Fruit fly (Drosophila melanogaster) whole organism, embryonic: ENCODE results near the gene CG9643.
A peak's percentile ranks its signal among the peaks of the same experiment; 100 is the strongest.

Source experiments
- Bgb ChIP-seq: fragments of 200-800 bp; sonication (Bioruptor generic); IDR thresholded peaks from 2 replicates; pipeline ENCODE4 v1.3.6; 2022; ENCODE audit warnings: missing biosample characterization, missing genetic modification characterization; ENCODE audit not compliant: partially characterized antibody
- BtbVII ChIP-seq: fragments of 200-800 bp; sonication (Bioruptor generic); optimal IDR thresholded peaks from 3 replicates; lab custom pipeline; 2017; ENCODE audit warnings: missing biosample characterization, mild to moderate bottlenecking, missing genetic modification characterization
- C15 ChIP-seq: fragments of 200-800 bp; sonication (Bioruptor generic); IDR thresholded peaks from 3 replicates; pipeline ENCODE4 v1.3.6; 2022; ENCODE audit warnings: missing biosample characterization, missing genetic modification characterization
- CG10147 ChIP-seq: fragments of 200-800 bp; sonication (Bioruptor generic); optimal IDR thresholded peaks from 2 replicates; lab custom pipeline; 2019; ENCODE audit warnings: missing biosample characterization, mild to moderate bottlenecking, missing genetic modification characterization, moderate library complexity
- CG10462 ChIP-seq: fragments of 200-800 bp; sonication (Bioruptor generic); optimal IDR thresholded peaks from 2 replicates; lab custom pipeline; 2016; ENCODE audit warnings: missing biosample characterization, missing genetic modification characterization
- CG11093 ChIP-seq: fragments of 200-800 bp; sonication (Bioruptor generic); IDR thresholded peaks from 3 replicates; pipeline ENCODE4 v1.3.6; 2022; ENCODE audit warnings: missing biosample characterization, missing genetic modification characterization
- CG13123 ChIP-seq: fragments of 200-800 bp; sonication (Bioruptor generic); optimal IDR thresholded peaks from 2 replicates; lab custom pipeline; 2016; ENCODE audit warnings: missing biosample characterization, missing genetic modification characterization
- CG15514 ChIP-seq: fragments of 200-800 bp; sonication (Bioruptor generic); optimal IDR thresholded peaks from 3 replicates; lab custom pipeline; 2017; ENCODE audit warnings: missing biosample characterization, missing genetic modification characterization, mild to moderate bottlenecking, moderate library complexity, missing genetic modification reagents
- CG15601 ChIP-seq: fragments of 200-800 bp; sonication (Bioruptor generic); optimal IDR thresholded peaks from 3 replicates; lab custom pipeline; 2019; ENCODE audit warnings: missing biosample characterization, mild to moderate bottlenecking, missing genetic modification characterization, moderate library complexity
- CG1603 ChIP-seq: fragments of 200-800 bp; sonication (Bioruptor generic); optimal IDR thresholded peaks from 2 replicates; lab custom pipeline; 2019; ENCODE audit warnings: missing biosample characterization, mild to moderate bottlenecking, missing genetic modification characterization, moderate library complexity
- CG16813 ChIP-seq: fragments of 200-800 bp; sonication (Bioruptor generic); IDR thresholded peaks from 3 replicates; pipeline ENCODE4 v1.3.6; 2022; ENCODE audit warnings: missing biosample characterization, missing genetic modification characterization; ENCODE audit not compliant: partially characterized antibody
- CG17568 ChIP-seq: fragments of 200-800 bp; sonication (Bioruptor generic); optimal IDR thresholded peaks from 2 replicates; lab custom pipeline; 2018; ENCODE audit warnings: missing biosample characterization, mild to moderate bottlenecking, missing genetic modification characterization, moderate library complexity
- CG17612 ChIP-seq: fragments of 200-800 bp; sonication (Bioruptor generic); IDR thresholded peaks from 2 replicates; pipeline ENCODE4 v1.3.6; 2022; ENCODE audit warnings: missing biosample characterization, missing genetic modification characterization
- CG18476 ChIP-seq: fragments of 200-800 bp; sonication (Bioruptor generic); optimal IDR thresholded peaks from 2 replicates; lab custom pipeline; 2016; ENCODE audit warnings: missing biosample characterization, mild to moderate bottlenecking, missing genetic modification characterization
- CG32532 ChIP-seq: fragments of 200-800 bp; sonication (Bioruptor generic); IDR thresholded peaks from 2 replicates; pipeline ENCODE4 v1.3.6; 2022; ENCODE audit warnings: missing biosample characterization, missing genetic modification characterization
- CG3281 ChIP-seq: fragments of 200-800 bp; sonication (Bioruptor generic); optimal IDR thresholded peaks from 3 replicates; lab custom pipeline; 2017; ENCODE audit warnings: missing biosample characterization, mild to moderate bottlenecking, missing genetic modification characterization
- CG3407 ChIP-seq: fragments of 200-800 bp; sonication (Bioruptor generic); optimal IDR thresholded peaks from 2 replicates; lab custom pipeline; 2018; ENCODE audit warnings: missing biosample characterization, mild to moderate bottlenecking, missing genetic modification characterization
- CG3726 ChIP-seq: fragments of 200-800 bp; sonication (Bioruptor generic); IDR thresholded peaks from 3 replicates; pipeline ENCODE4, ENCODE4 v1.3.6; 2022; ENCODE audit warnings: missing biosample characterization, missing genetic modification characterization
- CG6689 ChIP-seq: fragments of 200-800 bp; sonication (Bioruptor generic); IDR thresholded peaks from 2 replicates; pipeline ENCODE4 v1.3.6; 2022; ENCODE audit warnings: missing biosample characterization, missing genetic modification characterization
- CG7372 ChIP-seq: fragments of 200-800 bp; sonication (Bioruptor generic); IDR thresholded peaks from 2 replicates; pipeline ENCODE4 v1.3.6; 2022; ENCODE audit warnings: missing biosample characterization, missing genetic modification characterization
- CG7963 ChIP-seq: fragments of 200-800 bp; sonication (Bioruptor generic); IDR thresholded peaks from 3 replicates; pipeline ENCODE4 v1.3.6; 2022; ENCODE audit warnings: missing biosample characterization, missing genetic modification characterization; ENCODE audit not compliant: partially characterized antibody
- CHES-1-like ChIP-seq: fragments of 200-800 bp; sonication (Bioruptor generic); optimal IDR thresholded peaks from 2 replicates; lab custom pipeline; 2016; ENCODE audit warnings: missing biosample characterization, missing genetic modification characterization
- Camta ChIP-seq: fragments of 200-800 bp; sonication (Bioruptor generic); optimal IDR thresholded peaks from 2 replicates; lab custom pipeline; 2016; ENCODE audit warnings: missing biosample characterization, missing genetic modification characterization
- CoRest ChIP-seq: fragments of 200-800 bp; sonication (Bioruptor generic); optimal IDR thresholded peaks from 3 replicates; lab custom pipeline; 2018; ENCODE audit warnings: missing biosample characterization, mild to moderate bottlenecking, missing genetic modification characterization, moderate library complexity
- Dek ChIP-seq: fragments of 200-800 bp; sonication (Bioruptor generic); optimal IDR thresholded peaks from 3 replicates; lab custom pipeline; 2019; ENCODE audit warnings: missing biosample characterization, mild to moderate bottlenecking, missing genetic modification characterization, moderate library complexity
- Dll ChIP-seq: fragments of 200-800 bp; sonication (Bioruptor generic); IDR thresholded peaks from 4 replicates; pipeline ENCODE4 v1.3.6; 2022; ENCODE audit warnings: missing biosample characterization, missing genetic modification characterization; ENCODE audit not compliant: partially characterized antibody
- Doc3 ChIP-seq: fragments of 200-800 bp; sonication (Bioruptor generic); IDR thresholded peaks from 3 replicates; pipeline ENCODE4 v1.3.6; 2022; ENCODE audit warnings: missing biosample characterization, missing genetic modification characterization; ENCODE audit not compliant: partially characterized antibody
- E2f1 ChIP-seq: fragments of 200-800 bp; sonication (Bioruptor generic); IDR thresholded peaks from 2 replicates; pipeline ENCODE4 v1.3.6; 2022; ENCODE audit warnings: missing biosample characterization, missing genetic modification characterization
- HLH54F ChIP-seq: fragments of 200-800 bp; sonication (Bioruptor generic); optimal IDR thresholded peaks from 3 replicates; lab custom pipeline; 2016; ENCODE audit warnings: missing biosample characterization, missing genetic modification characterization
- Lim3 ChIP-seq: fragments of 200-800 bp; sonication (Bioruptor generic); IDR thresholded peaks from 2 replicates; pipeline ENCODE4 v1.3.6; 2022; ENCODE audit warnings: missing biosample characterization, missing genetic modification characterization
- Med ChIP-seq: fragments of 200-800 bp; sonication (Bioruptor generic); peaks from one replicate; lab custom pipeline; 2016; ENCODE audit warnings: missing biosample characterization, missing genetic modification characterization, mild to moderate bottlenecking, inconsistent platforms, moderate library complexity
- Nf-YB ChIP-seq: fragments of 200-800 bp; sonication (Bioruptor generic); optimal IDR thresholded peaks from 3 replicates; lab custom pipeline; 2019; ENCODE audit warnings: missing biosample characterization, mild to moderate bottlenecking, missing genetic modification characterization, moderate library complexity
- Pdp1 ChIP-seq, 2 experiments: fragments of 200-800 bp; sonication (Bioruptor generic); optimal IDR thresholded peaks; 3 replicates each; lab custom pipeline; 2016; ENCODE audit warnings: missing biosample characterization in 2 of 2, missing genetic modification characterization in 2 of 2, mild to moderate bottlenecking in 1 of 2, moderate library complexity in 1 of 2
- Sry-β ChIP-seq: fragments of 200-800 bp; sonication (Bioruptor generic); optimal IDR thresholded peaks from 2 replicates; lab custom pipeline; 2018; ENCODE audit warnings: missing biosample characterization, mild to moderate bottlenecking, missing genetic modification characterization, moderate library complexity
- Sry-δ ChIP-seq: fragments of 200-800 bp; sonication (Bioruptor generic); optimal IDR thresholded peaks from 2 replicates; lab custom pipeline; 2016; ENCODE audit warnings: missing biosample characterization, missing genetic modification characterization
- Xrp1 ChIP-seq: fragments of 200-800 bp; sonication (Bioruptor generic); IDR thresholded peaks from 2 replicates; pipeline ENCODE4 v1.3.6; 2022; ENCODE audit warnings: missing biosample characterization, missing genetic modification characterization
- aop ChIP-seq: fragments of 200-800 bp; sonication (Bioruptor generic); IDR thresholded peaks from 2 replicates; pipeline ENCODE4 v1.3.6; 2022; ENCODE audit warnings: missing biosample characterization, missing genetic modification characterization
- bowl ChIP-seq: fragments of 200-800 bp; sonication (Bioruptor generic); IDR thresholded peaks from 2 replicates; pipeline ENCODE4 v1.3.6; 2022; ENCODE audit warnings: missing biosample characterization, missing genetic modification characterization
- eve ChIP-seq, 2 experiments: fragments of >200 bp; optimal IDR thresholded peaks; 2 replicates each; lab custom pipeline; 2017; ENCODE audit warnings: missing biosample characterization in 2 of 2, missing genetic modification characterization in 2 of 2
- fd3F ChIP-seq: fragments of 200-800 bp; sonication (Bioruptor generic); optimal IDR thresholded peaks from 2 replicates; lab custom pipeline; 2018; ENCODE audit warnings: missing biosample characterization, mild to moderate bottlenecking, missing genetic modification characterization, moderate library complexity
- gcm ChIP-seq: fragments of 200-800 bp; sonication (Bioruptor generic); optimal IDR thresholded peaks from 2 replicates; lab custom pipeline; 2019; ENCODE audit warnings: missing biosample characterization, mild to moderate bottlenecking, missing genetic modification characterization, moderate library complexity
- gfzf ChIP-seq: fragments of 200-800 bp; sonication (Bioruptor generic); optimal IDR thresholded peaks from 2 replicates; lab custom pipeline; 2016; ENCODE audit warnings: missing biosample characterization, mild to moderate bottlenecking, missing genetic modification characterization, moderate library complexity
- insv ChIP-seq, 2 experiments: fragments of 200-800 bp; sonication (Bioruptor generic); optimal IDR thresholded peaks; 3 replicates each; lab custom pipeline; 2016 to 2018; ENCODE audit warnings: missing biosample characterization in 2 of 2, missing genetic modification characterization in 2 of 2
- phol ChIP-seq: fragments of 200-800 bp; sonication (Bioruptor generic); optimal IDR thresholded peaks from 3 replicates; lab custom pipeline; 2018; ENCODE audit warnings: missing biosample characterization, mild to moderate bottlenecking, missing genetic modification characterization, moderate library complexity
- sd ChIP-seq: fragments of 200-800 bp; sonication (Bioruptor generic); optimal IDR thresholded peaks from 3 replicates; lab custom pipeline; 2018; ENCODE audit warnings: missing biosample characterization, mild to moderate bottlenecking, missing genetic modification characterization, moderate library complexity
- sima ChIP-seq: fragments of 200-800 bp; sonication (Bioruptor generic); optimal IDR thresholded peaks from 2 replicates; lab custom pipeline; 2016; ENCODE audit warnings: missing biosample characterization, missing genetic modification characterization
- slbo ChIP-seq: fragments of 200-800 bp; sonication (Bioruptor generic); IDR thresholded peaks from 2 replicates; pipeline ENCODE4 v1.3.6; 2022; ENCODE audit warnings: missing biosample characterization, missing genetic modification characterization
- sna ChIP-seq: fragments of 200-800 bp; sonication (Bioruptor generic); IDR thresholded peaks from 2 replicates; pipeline ENCODE4 v1.3.6; 2022; ENCODE audit warnings: missing biosample characterization, missing genetic modification characterization; ENCODE audit not compliant: partially characterized antibody
- so ChIP-seq: fragments of 200-800 bp; sonication (Bioruptor generic); IDR thresholded peaks from 3 replicates; pipeline ENCODE4 v1.3.6; 2022; ENCODE audit warnings: missing biosample characterization, missing genetic modification characterization
- sqz ChIP-seq: fragments of 200-800 bp; sonication (Bioruptor generic); optimal IDR thresholded peaks from 3 replicates; lab custom pipeline; 2018; ENCODE audit warnings: missing biosample characterization, mild to moderate bottlenecking, missing genetic modification characterization
- trem ChIP-seq: fragments of 200-800 bp; optimal IDR thresholded peaks from 3 replicates; lab custom pipeline; 2019; ENCODE audit warnings: missing biosample characterization, mild to moderate bottlenecking, missing genetic modification characterization, moderate library complexity

CG9643 gene

DNA sequence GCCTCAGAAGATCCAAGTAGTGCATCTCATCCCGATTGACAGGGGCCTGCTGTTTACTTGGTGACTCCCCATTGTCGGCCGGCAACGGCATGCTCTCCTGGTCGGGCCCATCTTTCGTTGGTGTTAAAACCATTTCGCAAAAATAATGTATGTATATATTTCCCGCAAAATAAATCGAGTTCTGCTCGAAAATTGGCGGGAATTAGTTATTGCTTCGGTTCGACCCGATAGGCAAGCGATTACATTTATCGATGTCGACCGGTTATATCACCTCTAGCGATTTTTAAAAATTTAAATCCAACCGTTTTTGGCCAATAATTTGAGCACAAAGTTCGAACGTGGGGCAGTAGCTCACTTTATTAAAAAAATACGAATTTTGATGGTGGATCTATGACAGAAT is 9.7 kb downstream of the CG9643 start, which contains the start of gene Ts (continued):
- TF ChIP-seq aop (GFP tag; lab: Robert Waterston, UW) = no peak
- no peak for TF ChIP-seq CG17568 (GFP tag; lab: Kevin White, UChicago)
- TF ChIP-seq CG16813 = peak; percentile 57; the same call in 2 of the 3 replicates
- TF ChIP-seq phol (tag; lab: Kevin White, UChicago) = no peak
- TF ChIP-seq CoRest = peak; percentile 28
- TF ChIP-seq Dek (tag; lab: Kevin White, UChicago) = no peak
- TF ChIP-seq fd3F (GFP tag; lab: Kevin White, UChicago) = no peak
- TF ChIP-seq CG3407 (GFP tag; lab: Kevin White, UChicago) = no peak
- no peak for TF ChIP-seq CG10462 (GFP tag; lab: Kevin White, UChicago)
- TF ChIP-seq gfzf (GFP tag; lab: Kevin White, UChicago) = peak; percentile 9
- TF ChIP-seq trem (tag; lab: Kevin White, UChicago) = peak; percentile 58
- no peak for TF ChIP-seq CG6689
- no peak for TF ChIP-seq sd (tag; lab: Kevin White, UChicago)
- no peak for TF ChIP-seq Lim3 (GFP tag; lab: Robert Waterston, UW)
- no peak for TF ChIP-seq CG18476
- no peak for TF ChIP-seq CHES-1-like (GFP tag; lab: Kevin White, UChicago)
- no peak for TF ChIP-seq CG3281 (GFP tag; lab: Kevin White, UChicago)
- no peak for TF ChIP-seq CG32532 (GFP tag; lab: Robert Waterston, UW)
- no peak for TF ChIP-seq CG7372
- no peak for TF ChIP-seq so (GFP tag; lab: Robert Waterston, UW)
- TF ChIP-seq Xrp1 = no peak
- peak; percentile 52 for TF ChIP-seq Med
- TF ChIP-seq CG1603 (tag; lab: Kevin White, UChicago) = peak; percentile 55
- no peak for TF ChIP-seq slbo (GFP tag; lab: Robert Waterston, UW)
- no peak for TF ChIP-seq C15
- no peak for TF ChIP-seq Camta
- TF ChIP-seq CG3726 = no peak
- no peak for TF ChIP-seq HLH54F
- no peak for TF ChIP-seq CG10147 (GFP tag; lab: Kevin White, UChicago)
- no peak for TF ChIP-seq insv (GFP tag; optimal IDR thresholded peaks at IDR 0.05; lab: Kevin White, UChicago)
- no peak for TF ChIP-seq sima (GFP tag; lab: Kevin White, UChicago)
- no peak for TF ChIP-seq eve (GFP tag; optimal IDR thresholded peaks at IDR 0.05; lab: Kevin White, UChicago)
- TF ChIP-seq sna (GFP tag; lab: Robert Waterston, UW) = peak; percentile 70
- no peak for TF ChIP-seq CG13123 (GFP tag; lab: Kevin White, UChicago)
- TF ChIP-seq CG15514 (GFP tag; lab: Kevin White, UChicago) = peak; percentile 56
- TF ChIP-seq CG11093 = no peak
- TF ChIP-seq Sry-β (GFP tag; lab: Kevin White, UChicago) = no peak
- peak; percentile 63; the same call in 2 of the 3 replicates for TF ChIP-seq CG7963
- peak; percentile 76 for TF ChIP-seq Dll
- peak in 1 of 2 experiments; percentile 92 for TF ChIP-seq Pdp1 (GFP tag; optimal IDR thresholded peaks at IDR 0.05; lab: Kevin White, UChicago)
- no peak for TF ChIP-seq sqz
- peak; percentile 70 for TF ChIP-seq Doc3 (GFP tag; lab: Robert Waterston, UW)
- TF ChIP-seq CG17612 = no peak
- TF ChIP-seq CG15601 (tag; lab: Kevin White, UChicago) = no peak
- peak; percentile 88 for TF ChIP-seq Bgb
- TF ChIP-seq gcm = no peak
- TF ChIP-seq E2f1 (GFP tag; lab: Robert Waterston, UW) = peak; percentile 66; the same call in 1 of the 2 replicates
- no peak for TF ChIP-seq BtbVII
- no peak for TF ChIP-seq Nf-YB
- TF ChIP-seq bowl (GFP tag; lab: Robert Waterston, UW) = no peak
- TF ChIP-seq Sry-δ (GFP tag; lab: Kevin White, UChicago) = peak; percentile 86
